Worm (Caenorhabditis elegans) whole organism, L1 larva: Measurements from ENCODE around the gene srsx-6.

Experiments used
- Y116A8C.19 ChIP-seq: sonication (generic microtip); optimal IDR thresholded peaks from 2 replicates; lab custom pipeline; 2016; ENCODE audit warnings: missing compliant biosample characterization, missing genetic modification characterization, borderline replicate concordance
- ces-1 ChIP-seq: fragments of 150-350 bp; optimal IDR thresholded peaks from 2 replicates; lab custom pipeline; 2014; ENCODE audit warnings: missing biosample characterization, missing genetic modification reagents, missing genetic modification characterization
- elt-2 ChIP-seq: sonication (generic microtip); optimal IDR thresholded peaks from 2 replicates; lab custom pipeline; 2016; ENCODE audit warnings: missing genetic modification characterization, mild to moderate bottlenecking, inconsistent platforms, missing compliant biosample characterization, missing genetic modification reagents
- grh-1 ChIP-seq: fragments of 200-800 bp; sonication (Bioruptor generic); IDR thresholded peaks from 2 replicates; pipeline ENCODE4 v1.3.6; 2022; ENCODE audit warnings: missing genetic modification reagents, missing genetic modification characterization, missing compliant biosample characterization
- nhr-12 ChIP-seq: sonication (generic microtip); optimal IDR thresholded peaks from 2 replicates; lab custom pipeline; 2017; ENCODE audit warnings: missing biosample characterization, missing genetic modification characterization
- nhr-237 ChIP-seq: fragments of 150-350 bp; optimal IDR thresholded peaks from 2 replicates; lab custom pipeline; 2014; ENCODE audit warnings: missing biosample characterization, missing genetic modification characterization
- nhr-28 ChIP-seq: fragments of 150-350 bp; optimal IDR thresholded peaks from 2 replicates; lab custom pipeline; 2014; ENCODE audit warnings: missing biosample characterization, missing genetic modification characterization
- unc-62 ChIP-seq: fragments of 150-350 bp; optimal IDR thresholded peaks from 2 replicates; lab custom pipeline; 2014; ENCODE audit warnings: missing biosample characterization, missing genetic modification reagents, missing genetic modification characterization
- ztf-11 ChIP-seq, 2 experiments: sonication (generic microtip); optimal IDR thresholded peaks; 2 replicates each; lab custom pipeline; 2016 to 2017; ENCODE audit warnings: missing genetic modification characterization in 2 of 2, missing biosample characterization in 1 of 2, missing compliant biosample characterization in 1 of 2

DNA sequence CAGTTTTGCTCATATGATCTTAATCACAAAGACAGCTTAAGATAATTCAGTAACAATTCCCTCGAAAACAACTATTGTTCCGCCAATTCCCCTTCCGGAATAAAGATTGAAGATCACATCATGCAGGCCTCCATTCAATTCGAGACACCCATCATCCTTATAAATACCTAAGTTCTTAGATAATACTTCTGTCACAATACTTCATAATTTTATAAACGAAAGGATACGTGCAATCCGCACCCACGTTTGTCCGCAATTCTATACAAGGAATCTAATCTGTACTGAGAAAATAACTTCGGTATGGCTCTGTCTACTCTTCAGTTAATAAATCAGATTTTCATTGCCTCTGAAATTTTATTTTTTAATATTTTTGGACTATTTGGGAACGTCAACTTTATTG is 1.8 kb downstream of the srsx-6 start, which contains the start of gene srsx-5:
- TF ChIP-seq elt-2 (tag; lab: Kevin White, UChicago) = no peak
- no peak for TF ChIP-seq nhr-28
- TF ChIP-seq Y116A8C.19 (tag; lab: Kevin White, UChicago) = no peak
- no peak for TF ChIP-seq ces-1 (GFP tag; lab: Kevin White, UChicago)
- no peak for TF ChIP-seq unc-62 (GFP tag; lab: Kevin White, UChicago)
- no peak for TF ChIP-seq grh-1 (GFP tag; lab: Robert Waterston, UW)
- no peak for TF ChIP-seq nhr-12 (tag; lab: Kevin White, UChicago)
- no peak for TF ChIP-seq ztf-11 (tag; optimal IDR thresholded peaks at IDR 0.05; lab: Kevin White, UChicago)
- TF ChIP-seq nhr-237 (tag; lab: Kevin White, UChicago) = no peak
